Worm (Caenorhabditis elegans) whole organism, L1 larva: ENCODE data around the gene ogdh-1.

ENCODE experiments used
- C04F5.9 ChIP-seq: sonication (generic microtip); optimal IDR thresholded peaks from 2 replicates; lab custom pipeline; 2016; ENCODE audit warnings: missing genetic modification characterization, missing compliant biosample characterization
- C34B4.2 ChIP-seq: sonication (generic microtip); optimal IDR thresholded peaks from 2 replicates; lab custom pipeline; 2017; ENCODE audit warnings: mild to moderate bottlenecking, missing genetic modification characterization, missing compliant biosample characterization
- F16B12.6 ChIP-seq: fragments of 150-350 bp; optimal IDR thresholded peaks from 2 replicates; lab custom pipeline; 2014; ENCODE audit warnings: missing biosample characterization, missing genetic modification characterization
- alr-1 ChIP-seq: fragments of 200-800 bp; sonication (Bioruptor generic); optimal IDR thresholded peaks from 2 replicates; lab custom pipeline; 2018; ENCODE audit warnings: borderline replicate concordance, mild to moderate bottlenecking, missing genetic modification characterization, missing compliant biosample characterization
- aly-2 ChIP-seq: fragments of 150-350 bp; optimal IDR thresholded peaks from 2 replicates; lab custom pipeline; 2014; ENCODE audit warnings: missing biosample characterization, missing genetic modification characterization
- blmp-1 ChIP-seq: fragments of 150-350 bp; optimal IDR thresholded peaks from 2 replicates; lab custom pipeline; 2014; ENCODE audit warnings: missing biosample characterization, missing genetic modification characterization
- ceh-63 ChIP-seq: fragments of 200-800 bp; sonication (Bioruptor generic); optimal IDR thresholded peaks from 2 replicates; lab custom pipeline; 2018; ENCODE audit warnings: mild to moderate bottlenecking, missing genetic modification characterization, missing compliant biosample characterization
- ceh-8 ChIP-seq: fragments of 200-800 bp; sonication (Bioruptor generic); optimal IDR thresholded peaks from 2 replicates; lab custom pipeline; 2018; ENCODE audit warnings: mild to moderate bottlenecking, missing genetic modification characterization, moderate library complexity, missing compliant biosample characterization
- ceh-82 ChIP-seq, 3 experiments: fragments of 150-350 bp in 1 of 3; sonication (generic microtip) in 2 of 3; optimal IDR thresholded peaks; 2 replicates each; lab custom pipeline; 2014 to 2017; ENCODE audit warnings: missing biosample characterization in 3 of 3, missing genetic modification characterization in 3 of 3
- ceh-88 ChIP-seq: fragments of 200-800 bp; sonication (Bioruptor generic); IDR thresholded peaks from 2 replicates; pipeline ENCODE4 v1.3.6; 2022; ENCODE audit warnings: missing genetic modification characterization, missing compliant biosample characterization
- ceh-90 ChIP-seq: sonication (generic microtip); optimal IDR thresholded peaks from 2 replicates; lab custom pipeline; 2016; ENCODE audit warnings: missing genetic modification characterization, missing compliant biosample characterization
- ces-1 ChIP-seq: fragments of 150-350 bp; optimal IDR thresholded peaks from 2 replicates; lab custom pipeline; 2014; ENCODE audit warnings: missing biosample characterization, missing genetic modification reagents, missing genetic modification characterization
- dpl-1 ChIP-seq, 3 experiments: fragments of 150-350 bp in 2 of 3; sonication (generic microtip) in 1 of 3; optimal IDR thresholded peaks; 2 replicates each; lab custom pipeline; 2014 to 2017; ENCODE audit warnings: missing biosample characterization in 3 of 3, missing genetic modification characterization in 3 of 3, missing genetic modification reagents in 3 of 3
- dsc-1 ChIP-seq: sonication (generic microtip); optimal IDR thresholded peaks from 2 replicates; lab custom pipeline; 2016; ENCODE audit warnings: mild to moderate bottlenecking, missing genetic modification characterization, missing compliant biosample characterization
- egl-13 ChIP-seq: sonication (generic microtip); optimal IDR thresholded peaks from 2 replicates; lab custom pipeline; 2016; ENCODE audit warnings: missing genotype, missing genetic modification reagents, missing genetic modification characterization, missing compliant biosample characterization
- elt-3 ChIP-seq, 6 experiments: fragments of 150-350 bp in 1 of 6; sonication (generic microtip); optimal IDR thresholded peaks; 2 replicates each; lab custom pipeline; 2017 to 2018; ENCODE audit warnings: missing biosample characterization in 6 of 6, missing genetic modification characterization in 6 of 6, inconsistent platforms in 1 of 6
- ets-5 ChIP-seq: fragments of 200-800 bp; sonication (Bioruptor generic); IDR thresholded peaks from 2 replicates; pipeline ENCODE4 v1.3.6; 2022; ENCODE audit warnings: missing genetic modification characterization, missing compliant biosample characterization
- fkh-4 ChIP-seq: sonication (generic microtip); optimal IDR thresholded peaks from 2 replicates; lab custom pipeline; 2016; ENCODE audit warnings: missing compliant biosample characterization, missing genetic modification characterization, borderline replicate concordance
- fkh-8 ChIP-seq: sonication (generic microtip); optimal IDR thresholded peaks from 2 replicates; lab custom pipeline; 2016; ENCODE audit warnings: mild to moderate bottlenecking, missing genetic modification characterization, missing compliant biosample characterization
- fos-1 ChIP-seq: fragments of 150-350 bp; optimal IDR thresholded peaks from 2 replicates; lab custom pipeline; 2014; ENCODE audit warnings: missing biosample characterization, missing genetic modification characterization
- grh-1 ChIP-seq: fragments of 200-800 bp; sonication (Bioruptor generic); IDR thresholded peaks from 2 replicates; pipeline ENCODE4 v1.3.6; 2022; ENCODE audit warnings: missing genetic modification reagents, missing genetic modification characterization, missing compliant biosample characterization
- hpl-2 ChIP-seq: fragments of 150-350 bp; optimal IDR thresholded peaks from 2 replicates; lab custom pipeline; 2014; ENCODE audit warnings: missing biosample characterization, missing genetic modification reagents, missing genetic modification characterization
- irx-1 ChIP-seq: sonication (generic microtip); optimal IDR thresholded peaks from 2 replicates; lab custom pipeline; 2016; ENCODE audit warnings: missing genetic modification characterization, missing compliant biosample characterization
- lin-13 ChIP-seq: fragments of 150-350 bp; optimal IDR thresholded peaks from 2 replicates; lab custom pipeline; 2014; ENCODE audit warnings: missing biosample characterization, missing genetic modification reagents, missing genetic modification characterization
- lin-14 ChIP-seq: fragments of 200-800 bp; sonication (Bioruptor generic); optimal IDR thresholded peaks from 2 replicates; lab custom pipeline; 2018; ENCODE audit warnings: mild to moderate bottlenecking, missing genetic modification characterization, moderate library complexity, missing compliant biosample characterization
- lin-35 ChIP-seq, 2 experiments: fragments of 150-350 bp; optimal IDR thresholded peaks; 2 replicates each; lab custom pipeline; 2014; ENCODE audit warnings: missing biosample characterization in 2 of 2, missing genetic modification characterization in 2 of 2, missing genetic modification reagents in 2 of 2
- lin-39 ChIP-seq: fragments of 150-350 bp; optimal IDR thresholded peaks from 2 replicates; lab custom pipeline; 2014; ENCODE audit warnings: missing biosample characterization, missing genetic modification reagents, missing genetic modification characterization
- lir-3 ChIP-seq: sonication (generic microtip); optimal IDR thresholded peaks from 2 replicates; lab custom pipeline; 2016; ENCODE audit warnings: mild to moderate bottlenecking, missing genetic modification characterization, moderate library complexity, missing compliant biosample characterization; ENCODE audit not compliant: poor library complexity
- mab-9 ChIP-seq: fragments of 200-800 bp; sonication (Bioruptor generic); IDR thresholded peaks from 2 replicates; pipeline ENCODE4 v1.3.6; 2022; ENCODE audit warnings: missing genetic modification reagents, missing genetic modification characterization, missing compliant biosample characterization
- mdl-1 ChIP-seq, 2 experiments: fragments of 150-350 bp; optimal IDR thresholded peaks; 2 replicates each; lab custom pipeline; 2014 to 2017; ENCODE audit warnings: missing biosample characterization in 2 of 2, missing genetic modification characterization in 2 of 2, inconsistent platforms in 1 of 2
- mef-2 ChIP-seq: fragments of 150-350 bp; optimal IDR thresholded peaks from 2 replicates; lab custom pipeline; 2014; ENCODE audit warnings: missing biosample characterization, missing genetic modification characterization
- mep-1 ChIP-seq: fragments of 150-350 bp; optimal IDR thresholded peaks from 2 replicates; lab custom pipeline; 2014; ENCODE audit warnings: missing biosample characterization, missing genetic modification characterization
- nhr-11 ChIP-seq: fragments of 150-350 bp; optimal IDR thresholded peaks from 2 replicates; lab custom pipeline; 2014; ENCODE audit warnings: missing biosample characterization, missing genetic modification characterization
- nhr-12 ChIP-seq: sonication (generic microtip); optimal IDR thresholded peaks from 2 replicates; lab custom pipeline; 2017; ENCODE audit warnings: missing biosample characterization, missing genetic modification characterization
- nhr-20 ChIP-seq: sonication (generic microtip); optimal IDR thresholded peaks from 2 replicates; lab custom pipeline; 2016; ENCODE audit warnings: mild to moderate bottlenecking, missing genetic modification characterization, missing compliant biosample characterization
- nhr-237 ChIP-seq: fragments of 150-350 bp; optimal IDR thresholded peaks from 2 replicates; lab custom pipeline; 2014; ENCODE audit warnings: missing biosample characterization, missing genetic modification characterization
- nhr-71 ChIP-seq: sonication (generic microtip); optimal IDR thresholded peaks from 2 replicates; lab custom pipeline; 2016; ENCODE audit warnings: mild to moderate bottlenecking, missing genetic modification characterization, moderate library complexity, missing compliant biosample characterization
- nhr-76 ChIP-seq: sonication (generic microtip); optimal IDR thresholded peaks from 2 replicates; lab custom pipeline; 2017; ENCODE audit warnings: missing biosample characterization, missing genetic modification characterization
- nhr-85 ChIP-seq: sonication (generic microtip); peaks from one replicate; lab custom pipeline; 2016; ENCODE audit warnings: missing genetic modification characterization, inconsistent platforms, missing compliant biosample characterization
- pax-3 ChIP-seq: fragments of 200-800 bp; sonication (Bioruptor generic); optimal IDR thresholded peaks from 2 replicates; lab custom pipeline; 2018; ENCODE audit warnings: mild to moderate bottlenecking, missing genetic modification characterization, moderate library complexity, missing compliant biosample characterization
- rnt-1 ChIP-seq: sonication (generic microtip); optimal IDR thresholded peaks from 2 replicates; lab custom pipeline; 2016; ENCODE audit warnings: mild to moderate bottlenecking, missing genetic modification characterization, moderate library complexity, missing compliant biosample characterization
- skn-1 ChIP-seq: fragments of 150-350 bp; optimal IDR thresholded peaks from 2 replicates; lab custom pipeline; 2014; ENCODE audit warnings: missing biosample characterization, missing genetic modification characterization
- snu-23 ChIP-seq: sonication (generic microtip); optimal IDR thresholded peaks from 2 replicates; lab custom pipeline; 2016; ENCODE audit warnings: missing genetic modification characterization, missing compliant biosample characterization
- sox-4 ChIP-seq: sonication (generic microtip); optimal IDR thresholded peaks from 2 replicates; lab custom pipeline; 2016; ENCODE audit warnings: missing genetic modification characterization, missing compliant biosample characterization
- swsn-7 ChIP-seq: sonication (generic microtip); optimal IDR thresholded peaks from 2 replicates; lab custom pipeline; 2016; ENCODE audit warnings: missing genetic modification characterization, missing compliant biosample characterization
- tbx-2 ChIP-seq: sonication (generic microtip); optimal IDR thresholded peaks from 2 replicates; lab custom pipeline; 2016; ENCODE audit warnings: missing genetic modification characterization, missing compliant biosample characterization
- tlp-1 ChIP-seq: fragments of 150-350 bp; optimal IDR thresholded peaks from 2 replicates; lab custom pipeline; 2014; ENCODE audit warnings: missing biosample characterization, missing genetic modification characterization
- unc-86 ChIP-seq: sonication (generic microtip); optimal IDR thresholded peaks from 2 replicates; lab custom pipeline; 2016; ENCODE audit warnings: missing genetic modification characterization, missing compliant biosample characterization
- zag-1 ChIP-seq: fragments of 150-350 bp; optimal IDR thresholded peaks from 2 replicates; lab custom pipeline; 2014; ENCODE audit warnings: missing biosample characterization, missing genetic modification characterization
- zip-4 ChIP-seq: fragments of 200-800 bp; sonication (Bioruptor generic); optimal IDR thresholded peaks from 2 replicates; lab custom pipeline; 2018; ENCODE audit warnings: mild to moderate bottlenecking, missing genetic modification characterization, moderate library complexity, missing compliant biosample characterization
- ztf-4 ChIP-seq: fragments of 150-350 bp; optimal IDR thresholded peaks from 2 replicates; lab custom pipeline; 2014; ENCODE audit warnings: missing biosample characterization, missing genetic modification characterization

The ogdh-1 gene

ce11 chrIV:4660151-4661041 lies 43.4 kb downstream of the ogdh-1 start, which contains the start of the genes F29B9.11 and jmjd-1.2 (continued):
- TF ChIP-seq lir-3 (tag; lab: Kevin White, UChicago) (peak; percentile 91), ceh-8 (GFP tag; lab: Kevin White, UChicago) (peak; percentile 42), C04F5.9 (tag; lab: Kevin White, UChicago) (peak; percentile 79), egl-13 (tag; lab: Kevin White, UChicago) (peak; percentile 95), nhr-237 (peak; percentile 80), ceh-90 (tag; lab: Kevin White, UChicago) (peak; percentile 78), mab-9 (GFP tag; lab: Robert Waterston, UW) (peak; percentile 78), ztf-4 (tag; lab: Kevin White, UChicago) (peak; percentile 79), mdl-1 (tag; optimal IDR thresholded peaks at IDR 0.05; lab: Kevin White, UChicago) (peak in 1 of 2 experiments; percentile 72), nhr-11 (peak; percentile 80), fos-1 (tag; lab: Kevin White, UChicago) (peak; percentile 79), swsn-7 (tag; lab: Kevin White, UChicago) (peak; percentile 94), lin-14 (GFP tag; lab: Kevin White, UChicago) (peak; percentile 95), hpl-2 (GFP tag; lab: Kevin White, UChicago) (peak; percentile 86), tlp-1 (no peak), sox-4 (peak; percentile 89), nhr-71 (peak; percentile 98), C34B4.2 (tag; lab: Kevin White, UChicago) (no peak), tbx-2 (peak; percentile 98), alr-1 (no peak), dsc-1 (tag; lab: Kevin White, UChicago) (peak; percentile 94), zag-1 (tag; lab: Kevin White, UChicago) (peak; percentile 49), ceh-82 (tag; optimal IDR thresholded peaks at IDR 0.05; lab: Kevin White, UChicago) (peak; percentile 64 to 90 (median 82)), fkh-4 (tag; lab: Kevin White, UChicago) (peak; percentile 81), nhr-76 (tag; lab: Kevin White, UChicago) (no peak), F16B12.6 (tag; lab: Kevin White, UChicago) (peak; percentile 29), ceh-63 (GFP tag; lab: Kevin White, UChicago) (peak; percentile 86), nhr-20 (tag; lab: Kevin White, UChicago) (peak; percentile 95), mef-2 (tag; lab: Kevin White, UChicago) (no peak), lin-39 (tag; lab: Kevin White, UChicago) (peak; percentile 73), aly-2 (tag; lab: Kevin White, UChicago) (peak; percentile 76), elt-3 (tag; optimal IDR thresholded peaks at IDR 0.05; lab: Kevin White, UChicago) (peak in 2 of 6 experiments; percentile 31 to 51), grh-1 (GFP tag; lab: Robert Waterston, UW) (peak; percentile 74), rnt-1 (tag; lab: Kevin White, UChicago) (peak; percentile 95), ces-1 (GFP tag; lab: Kevin White, UChicago) (no peak), irx-1 (tag; lab: Kevin White, UChicago) (peak; percentile 82), snu-23 (peak; percentile 97), ets-5 (GFP tag; lab: Robert Waterston, UW) (no peak), blmp-1 (tag; lab: Kevin White, UChicago) (peak; percentile 60), pax-3 (tag; lab: Kevin White, UChicago) (peak; percentile 98), lin-35 (GFP tag; optimal IDR thresholded peaks at IDR 0.05; lab: Kevin White, UChicago) (peak; percentile 80 to 87), ceh-88 (GFP tag; lab: Robert Waterston, UW) (peak; percentile 88), zip-4 (GFP tag; lab: Kevin White, UChicago) (peak; percentile 53), lin-13 (peak; percentile 86), nhr-85 (tag; lab: Kevin White, UChicago) (peak; percentile 98), mep-1 (tag; lab: Kevin White, UChicago) (peak; percentile 62), skn-1 (peak; percentile 79), fkh-8 (tag; lab: Kevin White, UChicago) (peak; percentile 99), nhr-12 (tag; lab: Kevin White, UChicago) (no peak), unc-86 (tag; lab: Kevin White, UChicago) (peak; percentile 94), dpl-1 (GFP tag; optimal IDR thresholded peaks at IDR 0.05; lab: Kevin White, UChicago) (peak; percentile 72 to 78 (median 77))
